Fruit fly (Drosophila melanogaster): ENCODE data around the gene Taf7.

Taf7 gene

dm6 chr3R:7892246-7893000 is 14.7 kb upstream of the Taf7 start (continued):
- no peak for TF ChIP-seq Atf-2 (GFP tag; optimal IDR thresholded peaks at IDR 0.05)
- TF ChIP-seq Rfx (GFP tag; IDR thresholded peaks at IDR 0.05), result peak; percentile 88
- peak; percentile 38 for TF ChIP-seq B-H1 (GFP tag; IDR thresholded peaks at IDR 0.05)
- peak; percentile 31 for TF ChIP-seq CG12104 (GFP tag; optimal IDR thresholded peaks at IDR 0.05)
- no peak for TF ChIP-seq ap (GFP tag; IDR thresholded peaks at IDR 0.05)
- no peak for TF ChIP-seq eve (GFP tag; optimal IDR thresholded peaks at IDR 0.05)
- TF ChIP-seq Ptx1 (GFP tag; IDR thresholded peaks at IDR 0.05), result peak; percentile 28; the same call in 1 of the 2 replicates
- no peak for TF ChIP-seq pum (GFP tag; optimal IDR thresholded peaks at IDR 0.05)
- no peak for TF ChIP-seq CG34224 (GFP tag; IDR thresholded peaks at IDR 0.05; ENCODE audit: partially characterized antibody)
- TF ChIP-seq ro (GFP tag; IDR thresholded peaks at IDR 0.05), result no peak
- no peak for TF ChIP-seq Hr39 (optimal IDR thresholded peaks at IDR 0.05)
- TF ChIP-seq da (GFP tag; optimal IDR thresholded peaks at IDR 0.05), result no peak
- no peak for TF ChIP-seq ac (GFP tag; optimal IDR thresholded peaks at IDR 0.05)
- TF ChIP-seq NFAT (GFP tag; IDR thresholded peaks at IDR 0.05), result peak; percentile 72
- TF ChIP-seq CG6254 (GFP tag; optimal IDR thresholded peaks at IDR 0.05), result no peak
- no peak for TF ChIP-seq nerfin-1 (tag; optimal IDR thresholded peaks at IDR 0.05)
- TF ChIP-seq Dad (GFP tag; optimal IDR thresholded peaks at IDR 0.05), result no peak
- TF ChIP-seq CG15479 (GFP tag; optimal IDR thresholded peaks at IDR 0.05), result no peak
- TF ChIP-seq Deaf1 (tag; optimal IDR thresholded peaks at IDR 0.05), result peak; percentile 94
- TF ChIP-seq Bgb (GFP tag; IDR thresholded peaks at IDR 0.05; ENCODE audit: partially characterized antibody), result no peak
- TF ChIP-seq CG13123 (GFP tag; optimal IDR thresholded peaks at IDR 0.05), result no peak
- no peak for TF ChIP-seq CG3065 (GFP tag; optimal IDR thresholded peaks at IDR 0.05)
- no peak for TF ChIP-seq Jarid2 (GFP tag; optimal IDR thresholded peaks at IDR 0.05)
- peak; percentile 31 for TF ChIP-seq CG7556 (GFP tag; optimal IDR thresholded peaks at IDR 0.05)
- TF ChIP-seq CG16779 (GFP tag; IDR thresholded peaks at IDR 0.05), result peak; percentile 48; the same call in 1 of the 2 replicates
- TF ChIP-seq gcm (GFP tag; optimal IDR thresholded peaks at IDR 0.05), result peak; percentile 23
- peak; percentile 37 for TF ChIP-seq CG13775 (GFP tag; optimal IDR thresholded peaks at IDR 0.05)
- peak; percentile 44 for TF ChIP-seq CG12659 (GFP tag; optimal IDR thresholded peaks at IDR 0.05)
- TF ChIP-seq CG30403 (GFP tag; optimal IDR thresholded peaks at IDR 0.05), result no peak
- TF ChIP-seq CG17568 (GFP tag; optimal IDR thresholded peaks at IDR 0.05), result no peak
- no peak for TF ChIP-seq Optix (GFP tag; IDR thresholded peaks at IDR 0.05)
- no peak for TF ChIP-seq CG13624 (GFP tag; optimal IDR thresholded peaks at IDR 0.05)
- 0 out of 2 replicates have a peak, but pooled peaks have one; percentile 31 for TF ChIP-seq chm (GFP tag; IDR thresholded peaks at IDR 0.05)
- peak; percentile 76 for TF ChIP-seq nom (GFP tag; optimal IDR thresholded peaks at IDR 0.05)
- TF ChIP-seq Nf-YB (GFP tag; optimal IDR thresholded peaks at IDR 0.05), result no peak
- peak; percentile 16 for TF ChIP-seq CoRest (tag; optimal IDR thresholded peaks at IDR 0.05)
- TF ChIP-seq CG2889 (GFP tag; IDR thresholded peaks at IDR 0.05), result no peak
- no peak for TF ChIP-seq otp (GFP tag; IDR thresholded peaks at IDR 0.05)
- TF ChIP-seq Atf3 (GFP tag; optimal IDR thresholded peaks at IDR 0.05), result no peak
- peak; percentile 61 for TF ChIP-seq Atf6 (GFP tag; IDR thresholded peaks at IDR 0.05)
- no peak for TF ChIP-seq CG9876 (GFP tag; optimal IDR thresholded peaks at IDR 0.05)
- TF ChIP-seq CG4854 (GFP tag; optimal IDR thresholded peaks at IDR 0.05), result no peak
- TF ChIP-seq CG17912 (GFP tag; optimal IDR thresholded peaks at IDR 0.05), result no peak
- TF ChIP-seq BEAF-32 (GFP tag; optimal IDR thresholded peaks at IDR 0.05), result no peak
- TF ChIP-seq CG6175 (GFP tag; IDR thresholded peaks at IDR 0.05), result peak; percentile 56; the same call in 1 of the 3 replicates
- no peak for TF ChIP-seq CG10565 (GFP tag; optimal IDR thresholded peaks at IDR 0.05)
- TF ChIP-seq CG17385 (GFP tag; optimal IDR thresholded peaks at IDR 0.05), result peak; percentile 11
- TF ChIP-seq CG1024 (GFP tag; IDR thresholded peaks at IDR 0.05), result no peak
- no peak for TF ChIP-seq CG1233 (GFP tag; optimal IDR thresholded peaks at IDR 0.05)
- TF ChIP-seq kah (GFP tag; optimal IDR thresholded peaks at IDR 0.05), result no peak

Data from whole organism, embryonic.